Worm (Caenorhabditis elegans) whole organism, L1 larva: ENCODE measurements around the gene dod-20.

Experiments
- C04F5.9 ChIP-seq: sonication (generic microtip); optimal IDR thresholded peaks from 2 replicates; lab custom pipeline; 2016; ENCODE audit warnings: missing genetic modification characterization, missing compliant biosample characterization
- C34B4.2 ChIP-seq: sonication (generic microtip); optimal IDR thresholded peaks from 2 replicates; lab custom pipeline; 2017; ENCODE audit warnings: mild to moderate bottlenecking, missing genetic modification characterization, missing compliant biosample characterization
- F16B12.6 ChIP-seq: fragments of 150-350 bp; optimal IDR thresholded peaks from 2 replicates; lab custom pipeline; 2014; ENCODE audit warnings: missing biosample characterization, missing genetic modification characterization
- aha-1 ChIP-seq: fragments of 150-350 bp; optimal IDR thresholded peaks from 2 replicates; lab custom pipeline; 2014; ENCODE audit warnings: missing biosample characterization, missing genetic modification characterization
- aly-2 ChIP-seq: fragments of 150-350 bp; optimal IDR thresholded peaks from 2 replicates; lab custom pipeline; 2014; ENCODE audit warnings: missing biosample characterization, missing genetic modification characterization
- ceh-8 ChIP-seq: fragments of 200-800 bp; sonication (Bioruptor generic); optimal IDR thresholded peaks from 2 replicates; lab custom pipeline; 2018; ENCODE audit warnings: mild to moderate bottlenecking, missing genetic modification characterization, moderate library complexity, missing compliant biosample characterization
- ceh-82 ChIP-seq, 3 experiments: fragments of 150-350 bp in 1 of 3; sonication (generic microtip) in 2 of 3; optimal IDR thresholded peaks; 2 replicates each; lab custom pipeline; 2014 to 2017; ENCODE audit warnings: missing biosample characterization in 3 of 3, missing genetic modification characterization in 3 of 3
- ceh-90 ChIP-seq: sonication (generic microtip); optimal IDR thresholded peaks from 2 replicates; lab custom pipeline; 2016; ENCODE audit warnings: missing genetic modification characterization, missing compliant biosample characterization
- ces-1 ChIP-seq: fragments of 150-350 bp; optimal IDR thresholded peaks from 2 replicates; lab custom pipeline; 2014; ENCODE audit warnings: missing biosample characterization, missing genetic modification reagents, missing genetic modification characterization
- dpl-1 ChIP-seq, 3 experiments: fragments of 150-350 bp in 2 of 3; sonication (generic microtip) in 1 of 3; optimal IDR thresholded peaks; 2 replicates each; lab custom pipeline; 2014 to 2017; ENCODE audit warnings: missing biosample characterization in 3 of 3, missing genetic modification characterization in 3 of 3, missing genetic modification reagents in 3 of 3
- dsc-1 ChIP-seq: sonication (generic microtip); optimal IDR thresholded peaks from 2 replicates; lab custom pipeline; 2016; ENCODE audit warnings: mild to moderate bottlenecking, missing genetic modification characterization, missing compliant biosample characterization
- efl-1 ChIP-seq, 4 experiments: fragments of 150-350 bp; optimal IDR thresholded peaks in 3 of 4; peaks in 1 of 4; 1 replicate in 1 of 4; 2 replicates in 3 of 4; lab custom pipeline; 2014; ENCODE audit warnings: missing biosample characterization in 2 of 4, missing genetic modification characterization in 2 of 4, missing genetic modification reagents in 2 of 4
- fkh-10 ChIP-seq: sonication (generic microtip); optimal IDR thresholded peaks from 2 replicates; lab custom pipeline; 2017; ENCODE audit warnings: missing biosample characterization, missing genetic modification reagents, missing genetic modification characterization
- fkh-4 ChIP-seq: sonication (generic microtip); optimal IDR thresholded peaks from 2 replicates; lab custom pipeline; 2016; ENCODE audit warnings: missing compliant biosample characterization, missing genetic modification characterization, borderline replicate concordance
- fos-1 ChIP-seq: fragments of 150-350 bp; optimal IDR thresholded peaks from 2 replicates; lab custom pipeline; 2014; ENCODE audit warnings: missing biosample characterization, missing genetic modification characterization
- hlh-4 ChIP-seq: sonication (generic microtip); optimal IDR thresholded peaks from 2 replicates; lab custom pipeline; 2016; ENCODE audit warnings: mild to moderate bottlenecking, missing genetic modification characterization, missing compliant biosample characterization
- isw-1 ChIP-seq: fragments of 200-800 bp; sonication (Bioruptor generic); IDR thresholded peaks from 2 replicates; pipeline ENCODE4 v1.3.6; 2022; ENCODE audit warnings: missing genetic modification characterization, missing compliant biosample characterization
- jun-1 ChIP-seq: fragments of 150-350 bp; optimal IDR thresholded peaks from 2 replicates; lab custom pipeline; 2014; ENCODE audit warnings: missing biosample characterization, missing genetic modification reagents, missing genetic modification characterization
- lin-35 ChIP-seq, 2 experiments: fragments of 150-350 bp; optimal IDR thresholded peaks; 2 replicates each; lab custom pipeline; 2014; ENCODE audit warnings: missing biosample characterization in 2 of 2, missing genetic modification characterization in 2 of 2, missing genetic modification reagents in 2 of 2
- mdl-1 ChIP-seq, 2 experiments: fragments of 150-350 bp; optimal IDR thresholded peaks; 2 replicates each; lab custom pipeline; 2014 to 2017; ENCODE audit warnings: missing biosample characterization in 2 of 2, missing genetic modification characterization in 2 of 2, inconsistent platforms in 1 of 2
- mef-2 ChIP-seq: fragments of 150-350 bp; optimal IDR thresholded peaks from 2 replicates; lab custom pipeline; 2014; ENCODE audit warnings: missing biosample characterization, missing genetic modification characterization
- nhr-11 ChIP-seq: fragments of 150-350 bp; optimal IDR thresholded peaks from 2 replicates; lab custom pipeline; 2014; ENCODE audit warnings: missing biosample characterization, missing genetic modification characterization
- nhr-237 ChIP-seq: fragments of 150-350 bp; optimal IDR thresholded peaks from 2 replicates; lab custom pipeline; 2014; ENCODE audit warnings: missing biosample characterization, missing genetic modification characterization
- nhr-71 ChIP-seq: sonication (generic microtip); optimal IDR thresholded peaks from 2 replicates; lab custom pipeline; 2016; ENCODE audit warnings: mild to moderate bottlenecking, missing genetic modification characterization, moderate library complexity, missing compliant biosample characterization
- nhr-76 ChIP-seq: sonication (generic microtip); optimal IDR thresholded peaks from 2 replicates; lab custom pipeline; 2017; ENCODE audit warnings: missing biosample characterization, missing genetic modification characterization
- nhr-77 ChIP-seq: fragments of 150-350 bp; optimal IDR thresholded peaks from 2 replicates; lab custom pipeline; 2014; ENCODE audit warnings: missing biosample characterization, missing genetic modification characterization
- nhr-85 ChIP-seq: sonication (generic microtip); peaks from one replicate; lab custom pipeline; 2016; ENCODE audit warnings: missing genetic modification characterization, inconsistent platforms, missing compliant biosample characterization
- nhr-90 ChIP-seq: sonication (generic microtip); optimal IDR thresholded peaks from 2 replicates; lab custom pipeline; 2016; ENCODE audit warnings: mild to moderate bottlenecking, missing genetic modification characterization, missing compliant biosample characterization; ENCODE audit not compliant: poor library complexity
- pax-3 ChIP-seq: fragments of 200-800 bp; sonication (Bioruptor generic); optimal IDR thresholded peaks from 2 replicates; lab custom pipeline; 2018; ENCODE audit warnings: mild to moderate bottlenecking, missing genetic modification characterization, moderate library complexity, missing compliant biosample characterization
- pqm-1 ChIP-seq: sonication (generic microtip); optimal IDR thresholded peaks from 3 replicates; lab custom pipeline; 2017; ENCODE audit warnings: missing biosample characterization, missing genetic modification characterization
- rnt-1 ChIP-seq: sonication (generic microtip); optimal IDR thresholded peaks from 2 replicates; lab custom pipeline; 2016; ENCODE audit warnings: mild to moderate bottlenecking, missing genetic modification characterization, moderate library complexity, missing compliant biosample characterization
- snpc-4 ChIP-seq: fragments of 150-350 bp; optimal IDR thresholded peaks from 2 replicates; lab custom pipeline; 2014; ENCODE audit warnings: missing biosample characterization, missing genetic modification characterization
- sox-4 ChIP-seq: sonication (generic microtip); optimal IDR thresholded peaks from 2 replicates; lab custom pipeline; 2016; ENCODE audit warnings: missing genetic modification characterization, missing compliant biosample characterization
- sptf-1 ChIP-seq: fragments of 150-350 bp; optimal IDR thresholded peaks from 2 replicates; lab custom pipeline; 2014; ENCODE audit warnings: missing biosample characterization, missing genetic modification characterization
- sup-37 ChIP-seq: fragments of 200-800 bp; sonication (Bioruptor generic); optimal IDR thresholded peaks from 2 replicates; lab custom pipeline; 2018; ENCODE audit warnings: mild to moderate bottlenecking, missing genetic modification characterization, missing compliant biosample characterization
- tbx-2 ChIP-seq: sonication (generic microtip); optimal IDR thresholded peaks from 2 replicates; lab custom pipeline; 2016; ENCODE audit warnings: missing genetic modification characterization, missing compliant biosample characterization
- unc-62 ChIP-seq: fragments of 150-350 bp; optimal IDR thresholded peaks from 2 replicates; lab custom pipeline; 2014; ENCODE audit warnings: missing biosample characterization, missing genetic modification reagents, missing genetic modification characterization
- unc-86 ChIP-seq: sonication (generic microtip); optimal IDR thresholded peaks from 2 replicates; lab custom pipeline; 2016; ENCODE audit warnings: missing genetic modification characterization, missing compliant biosample characterization
- unc-98 ChIP-seq: fragments of 200-800 bp; sonication (Bioruptor generic); IDR thresholded peaks from 2 replicates; pipeline ENCODE4 v1.3.6; 2022; ENCODE audit warnings: missing genetic modification characterization, missing compliant biosample characterization
- zag-1 ChIP-seq: fragments of 150-350 bp; optimal IDR thresholded peaks from 2 replicates; lab custom pipeline; 2014; ENCODE audit warnings: missing biosample characterization, missing genetic modification characterization
- zip-4 ChIP-seq: fragments of 200-800 bp; sonication (Bioruptor generic); optimal IDR thresholded peaks from 2 replicates; lab custom pipeline; 2018; ENCODE audit warnings: mild to moderate bottlenecking, missing genetic modification characterization, moderate library complexity, missing compliant biosample characterization
- ztf-11 ChIP-seq, 2 experiments: sonication (generic microtip); optimal IDR thresholded peaks; 2 replicates each; lab custom pipeline; 2016 to 2017; ENCODE audit warnings: missing genetic modification characterization in 2 of 2, missing biosample characterization in 1 of 2, missing compliant biosample characterization in 1 of 2

The dod-20 gene

ce11 chrV:418432-418831 lies 3.8 kb upstream of the dod-20 start, which contains the start of gene Y39D8A.1:
TSS of gene Y39D8A.1 (plus strand) at chrV:418732.
- TF ChIP-seq unc-62 (no peak), efl-1 (optimal IDR thresholded peaks at IDR 0.05; lab: Kevin White, UChicago) (no peak), efl-1 (GFP tag; optimal IDR thresholded peaks at IDR 0.05 in 1 of 2; lab: Kevin White, UChicago) (peak in 1 of 2 experiments; percentile 32)

ce11 chrV:424140-424539 lies 1.9 kb downstream of the dod-20 start, which contains the start of gene B0554.5:
TSS of gene B0554.5 (plus strand) at chrV:424440.
- no peak for TF ChIP-seq hlh-4 (tag; lab: Kevin White, UChicago)
- no peak for TF ChIP-seq F16B12.6 (tag; lab: Kevin White, UChicago)
- no peak for TF ChIP-seq fos-1
- no peak for TF ChIP-seq zag-1 (tag; lab: Kevin White, UChicago)
- no peak for TF ChIP-seq ces-1
- no peak for TF ChIP-seq pax-3 (tag; lab: Kevin White, UChicago)
- no peak for TF ChIP-seq jun-1 (tag; lab: Kevin White, UChicago)
- TF ChIP-seq pqm-1 (tag; lab: Kevin White, UChicago): no peak
- no peak for TF ChIP-seq ceh-82 (tag; optimal IDR thresholded peaks at IDR 0.05; lab: Kevin White, UChicago)
- no peak for TF ChIP-seq sptf-1 (tag; lab: Kevin White, UChicago)
- no peak for TF ChIP-seq unc-98
- TF ChIP-seq unc-62: no peak
- TF ChIP-seq mdl-1 (tag; optimal IDR thresholded peaks at IDR 0.05; lab: Kevin White, UChicago): no peak
- no peak for TF ChIP-seq lin-35 (GFP tag; optimal IDR thresholded peaks at IDR 0.05; lab: Kevin White, UChicago)
- no peak for TF ChIP-seq fkh-4 (tag; lab: Kevin White, UChicago)
- TF ChIP-seq isw-1 (GFP tag; lab: Robert Waterston, UW): no peak
- no peak for TF ChIP-seq aha-1
- TF ChIP-seq dpl-1 (GFP tag; optimal IDR thresholded peaks at IDR 0.05; lab: Kevin White, UChicago): no peak
- no peak for TF ChIP-seq C04F5.9 (tag; lab: Kevin White, UChicago)

ce11 chrV:428844-429243 lies 6.6 kb downstream of the dod-20 start, which contains the start of gene B0554.4:
TSS of gene B0554.4 (plus strand) at chrV:429144.
- no peak for TF ChIP-seq nhr-71 (tag; lab: Kevin White, UChicago)
- TF ChIP-seq ceh-90: no peak
- TF ChIP-seq nhr-237 (tag; lab: Kevin White, UChicago): no peak
- no peak for TF ChIP-seq nhr-90 (tag; lab: Kevin White, UChicago)
- TF ChIP-seq fkh-10 (GFP tag; lab: Kevin White, UChicago): no peak
- no peak for TF ChIP-seq tbx-2 (tag; lab: Kevin White, UChicago)
- no peak for TF ChIP-seq C34B4.2 (tag; lab: Kevin White, UChicago)
- TF ChIP-seq zip-4 (GFP tag; lab: Kevin White, UChicago): no peak
- no peak for TF ChIP-seq unc-62
- no peak for TF ChIP-seq nhr-85 (tag; lab: Kevin White, UChicago)
- TF ChIP-seq fkh-4 (tag; lab: Kevin White, UChicago): no peak
- TF ChIP-seq sup-37: no peak
- no peak for TF ChIP-seq nhr-76 (tag; lab: Kevin White, UChicago)
- no peak for TF ChIP-seq mef-2 (tag; lab: Kevin White, UChicago)
- TF ChIP-seq unc-86 (tag; lab: Kevin White, UChicago): no peak
- no peak for TF ChIP-seq ces-1
- TF ChIP-seq efl-1 (optimal IDR thresholded peaks at IDR 0.05; lab: Kevin White, UChicago): no peak
- TF ChIP-seq efl-1 (GFP tag; optimal IDR thresholded peaks at IDR 0.05 in 1 of 2; lab: Kevin White, UChicago): no peak
- no peak for TF ChIP-seq C04F5.9 (tag; lab: Kevin White, UChicago)

- TF ChIP-seq nhr-71 (tag; lab: Kevin White, UChicago) (no peak), dsc-1 (tag; lab: Kevin White, UChicago) (no peak), unc-62 (no peak), pax-3 (tag; lab: Kevin White, UChicago) (no peak), sox-4 (tag; lab: Kevin White, UChicago) (no peak), nhr-77 (tag; lab: Kevin White, UChicago) (no peak), sptf-1 (tag; lab: Kevin White, UChicago) (no peak), tbx-2 (tag; lab: Kevin White, UChicago) (no peak), nhr-11 (tag; lab: Kevin White, UChicago) (no peak), snpc-4 (no peak), nhr-90 (tag; lab: Kevin White, UChicago) (no peak), lin-35 (GFP tag; optimal IDR thresholded peaks at IDR 0.05; lab: Kevin White, UChicago) (no peak), ztf-11 (tag; optimal IDR thresholded peaks at IDR 0.05; lab: Kevin White, UChicago) (no peak), nhr-85 (tag; lab: Kevin White, UChicago) (no peak), aly-2 (tag; lab: Kevin White, UChicago) (no peak), rnt-1 (tag; lab: Kevin White, UChicago) (no peak), ceh-8 (GFP tag; lab: Kevin White, UChicago) (no peak)
Measured at ce11 chrV:432991-433390, 10.8 kb downstream of the dod-20 start.
